Worm (Caenorhabditis elegans) whole organism, L2 larva: Measurements from ENCODE around the gene hmit-1.1.

Source experiments
- R02D3.7 ChIP-seq: fragments of 150-350 bp; optimal IDR thresholded peaks from 2 replicates; lab custom pipeline; 2014; ENCODE audit warnings: missing biosample characterization, missing genetic modification characterization
- blmp-1 ChIP-seq: sonication (generic microtip); optimal IDR thresholded peaks from 2 replicates; lab custom pipeline; 2017; ENCODE audit warnings: missing genetic modification characterization, mild to moderate bottlenecking, missing compliant biosample characterization, antibody characterized with exemption, moderate library complexity; ENCODE audit not compliant: insufficient read depth
- egl-27 ChIP-seq: sonication (generic microtip); optimal IDR thresholded peaks from 3 replicates; lab custom pipeline; 2017; ENCODE audit warnings: missing biosample characterization, missing genetic modification reagents, missing genetic modification characterization
- elt-1 ChIP-seq: fragments of 150-350 bp; optimal IDR thresholded peaks from 2 replicates; lab custom pipeline; 2014; ENCODE audit warnings: missing biosample characterization, missing genetic modification characterization
- elt-3 ChIP-seq: sonication (generic microtip); optimal IDR thresholded peaks from 2 replicates; lab custom pipeline; 2017; ENCODE audit warnings: missing biosample characterization, missing genetic modification characterization
- gmeb-1 ChIP-seq: fragments of 150-350 bp; optimal IDR thresholded peaks from 2 replicates; lab custom pipeline; 2014; ENCODE audit warnings: missing biosample characterization, missing genetic modification characterization
- mbf-1 ChIP-seq: sonication (generic microtip); optimal IDR thresholded peaks from 2 replicates; lab custom pipeline; 2017; ENCODE audit warnings: missing biosample characterization, missing genetic modification characterization
- nhr-25 ChIP-seq: fragments of 150-350 bp; sonication (generic microtip); optimal IDR thresholded peaks from 3 replicates; lab custom pipeline; 2014; ENCODE audit warnings: missing biosample characterization, missing genetic modification characterization
- unc-39 ChIP-seq: fragments of 150-350 bp; optimal IDR thresholded peaks from 2 replicates; lab custom pipeline; 2014; ENCODE audit warnings: missing biosample characterization, missing genetic modification characterization

DNA sequence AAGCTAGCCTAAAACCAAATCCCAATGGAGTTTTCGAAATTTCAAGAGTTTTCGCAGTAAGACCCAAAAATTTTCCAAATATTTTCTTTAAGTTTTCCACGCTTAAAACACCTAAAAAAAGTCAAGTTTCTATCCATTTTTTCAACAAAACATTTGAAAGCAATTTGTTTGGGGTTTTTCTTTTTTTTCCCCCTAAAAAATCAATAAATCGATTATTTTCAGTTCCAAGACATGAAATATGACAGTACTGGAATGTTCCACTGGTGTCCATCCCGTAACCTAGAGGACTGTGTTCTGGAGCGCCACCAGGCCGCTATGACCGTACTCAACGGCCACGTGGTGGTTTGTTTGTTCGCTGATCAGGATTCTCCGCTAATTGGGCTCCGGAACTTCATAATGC is 12.0 kb upstream of the hmit-1.1 start:
- TF ChIP-seq gmeb-1 (tag; lab: Kevin White, UChicago) (no peak), mbf-1 (no peak), blmp-1 (tag; lab: Kevin White, UChicago) (no peak), egl-27 (tag; lab: Kevin White, UChicago) (no peak), elt-1 (tag; lab: Kevin White, UChicago) (no peak), R02D3.7 (tag; lab: Kevin White, UChicago) (no peak), nhr-25 (tag; lab: Kevin White, UChicago) (no peak), unc-39 (no peak), elt-3 (tag; lab: Kevin White, UChicago) (no peak)
